Worm (Caenorhabditis elegans): ENCODE results near the gene kin-33.

DNA sequence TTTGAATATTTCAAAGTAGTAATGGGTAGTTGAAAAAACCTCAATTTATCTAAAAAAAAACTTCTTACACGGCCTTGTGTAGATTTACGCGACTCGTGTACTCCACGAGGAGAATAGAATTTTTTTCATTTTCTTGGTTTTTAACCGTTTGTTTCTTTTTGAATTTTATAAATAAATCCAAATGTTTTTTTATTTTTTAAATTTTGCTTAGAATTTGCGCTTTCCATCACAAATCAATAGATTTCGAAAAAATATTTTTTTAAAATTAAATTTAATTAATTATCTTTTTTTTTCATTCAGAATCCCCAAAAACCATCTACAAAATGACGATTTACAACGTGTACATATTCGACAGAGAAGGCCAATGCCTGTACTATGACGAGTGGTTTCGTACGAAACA, 33.2 kb downstream of the kin-33 start, which contains the start of gene trpp-1:
- no peak for TF ChIP-seq nhr-77 (tag; optimal IDR thresholded peaks at IDR 0.05)
- TF ChIP-seq lin-39 (tag; optimal IDR thresholded peaks at IDR 0.05) = no peak
- TF ChIP-seq nhr-25 (tag; optimal IDR thresholded peaks at IDR 0.05; ENCODE audit: borderline replicate concordance, insufficient read depth) = no peak
- TF ChIP-seq zip-11 (GFP tag; IDR thresholded peaks at IDR 0.05) = no peak
- no peak for TF ChIP-seq mdl-1 (tag; optimal IDR thresholded peaks at IDR 0.05)
- TF ChIP-seq egl-27 (tag; optimal IDR thresholded peaks at IDR 0.05) = no peak
- no peak for TF ChIP-seq lin-13 (GFP tag; optimal IDR thresholded peaks at IDR 0.05)
- TF ChIP-seq snpc-4 (tag; optimal IDR thresholded peaks at IDR 0.05) = no peak
- TF ChIP-seq ceh-82 (tag; optimal IDR thresholded peaks at IDR 0.05) = no peak
- TF ChIP-seq aha-1 (tag) = peak; percentile 15

Data from whole organism, L4 larva.